Worm (Caenorhabditis elegans) whole organism, dauer: ENCODE data around the gene hat-1.
"Not testable (repeated sequence)": the region's sequence is repeated elsewhere in the genome, so short reads cannot be mapped to it uniquely, and the experiment has no call there.

ENCODE experiments used
- unc-62 ChIP-seq: sonication (generic microtip); optimal IDR thresholded peaks from 2 replicates; lab custom pipeline; 2017; ENCODE audit warnings: missing biosample characterization, missing genetic modification reagents, missing genetic modification characterization

The hat-1 gene

ce11 chrIII:10407198-10407663, at the start of gene hat-1:
Gene hat-1 (minus strand): TSS chrIII:10407248.
- no peak for TF ChIP-seq unc-62 (GFP tag; lab: Kevin White, UChicago)

- TF ChIP-seq unc-62 (GFP tag; lab: Kevin White, UChicago) = no peak
Observed at ce11 chrIII:10451012-10451411, 44.0 kb upstream of the hat-1 start, which contains the start of gene H04D03.4. Gene H04D03.4 (minus strand): TSS chrIII:10451112.

DNA sequence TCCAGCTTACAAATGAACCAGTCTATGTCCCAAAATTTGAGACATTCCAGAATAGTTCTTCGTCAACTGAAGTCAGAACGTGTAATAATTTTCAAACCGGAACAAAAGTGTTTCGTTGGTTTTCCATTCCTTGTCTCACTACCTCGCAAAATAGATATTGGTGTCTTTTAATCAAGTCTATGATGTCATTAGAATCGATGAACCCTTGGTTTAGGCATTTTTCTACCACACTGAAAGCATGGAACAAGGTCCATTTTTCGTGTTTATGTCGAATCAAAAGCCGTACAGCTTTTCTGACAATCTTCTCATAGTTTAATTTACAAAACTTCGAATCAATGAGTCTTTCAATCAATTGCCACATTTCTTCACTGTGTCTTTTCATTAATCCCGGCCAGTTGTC, 39.7 kb upstream of the hat-1 start, which contains the start of gene H04D03.7:
Gene H04D03.7, minus strand, starts transcription at position 101 of the 400 bp plus-strand sequence.
- TF ChIP-seq unc-62 (GFP tag; lab: Kevin White, UChicago) = no peak

DNA sequence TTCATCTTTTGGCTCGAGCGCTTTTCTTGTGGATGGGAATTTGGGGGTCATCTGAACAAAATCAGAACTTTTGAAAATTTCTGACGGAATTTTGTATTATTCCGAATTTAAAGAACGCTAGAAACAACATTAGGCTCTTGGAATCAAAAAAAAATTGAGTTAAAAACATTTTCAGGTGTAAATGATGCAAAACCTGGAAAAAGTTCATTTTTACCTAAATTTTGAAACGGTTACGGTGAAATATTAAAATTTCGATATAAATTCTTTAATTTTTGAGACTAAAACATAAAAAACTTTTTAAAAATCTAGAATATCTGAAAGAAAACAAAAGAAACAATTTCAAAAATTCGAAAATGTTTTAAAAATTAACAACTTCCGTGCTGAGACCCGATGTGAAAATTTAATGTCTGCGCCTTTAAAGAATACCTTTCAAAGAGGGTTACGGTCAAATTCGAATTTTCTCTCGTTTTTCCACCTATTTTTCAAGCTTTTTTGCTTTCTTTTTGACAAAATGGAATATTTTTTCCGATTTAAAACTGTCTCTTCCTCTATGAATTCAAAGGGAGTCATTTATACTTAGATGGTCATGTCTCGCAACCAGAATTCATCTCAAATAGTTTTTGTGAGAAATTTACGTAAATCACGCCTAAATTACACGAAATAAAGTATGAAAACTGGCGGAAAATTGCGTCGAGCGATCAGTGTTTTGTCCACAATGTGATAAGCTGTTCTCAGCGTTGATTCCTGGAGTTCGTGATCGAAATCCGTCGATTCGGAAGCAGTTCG, 35.5 kb upstream of the hat-1 start, which contains the start of the genes H04D03.2 and ecps-2:
Gene H04D03.2, minus strand, starts transcription at position 51 of the 786 bp plus-strand sequence.
Gene ecps-2, plus strand, starts transcription at position 736 of the 786 bp plus-strand sequence.
- no peak for TF ChIP-seq unc-62 (GFP tag; lab: Kevin White, UChicago)

ce11 chrIII:10438780-10439179, 31.7 kb upstream of the hat-1 start, which contains the start of gene H04D03.6:
Gene H04D03.6 (minus strand): TSS chrIII:10438880.
- TF ChIP-seq unc-62 (GFP tag; lab: Kevin White, UChicago) = not testable (repeated sequence)

DNA sequence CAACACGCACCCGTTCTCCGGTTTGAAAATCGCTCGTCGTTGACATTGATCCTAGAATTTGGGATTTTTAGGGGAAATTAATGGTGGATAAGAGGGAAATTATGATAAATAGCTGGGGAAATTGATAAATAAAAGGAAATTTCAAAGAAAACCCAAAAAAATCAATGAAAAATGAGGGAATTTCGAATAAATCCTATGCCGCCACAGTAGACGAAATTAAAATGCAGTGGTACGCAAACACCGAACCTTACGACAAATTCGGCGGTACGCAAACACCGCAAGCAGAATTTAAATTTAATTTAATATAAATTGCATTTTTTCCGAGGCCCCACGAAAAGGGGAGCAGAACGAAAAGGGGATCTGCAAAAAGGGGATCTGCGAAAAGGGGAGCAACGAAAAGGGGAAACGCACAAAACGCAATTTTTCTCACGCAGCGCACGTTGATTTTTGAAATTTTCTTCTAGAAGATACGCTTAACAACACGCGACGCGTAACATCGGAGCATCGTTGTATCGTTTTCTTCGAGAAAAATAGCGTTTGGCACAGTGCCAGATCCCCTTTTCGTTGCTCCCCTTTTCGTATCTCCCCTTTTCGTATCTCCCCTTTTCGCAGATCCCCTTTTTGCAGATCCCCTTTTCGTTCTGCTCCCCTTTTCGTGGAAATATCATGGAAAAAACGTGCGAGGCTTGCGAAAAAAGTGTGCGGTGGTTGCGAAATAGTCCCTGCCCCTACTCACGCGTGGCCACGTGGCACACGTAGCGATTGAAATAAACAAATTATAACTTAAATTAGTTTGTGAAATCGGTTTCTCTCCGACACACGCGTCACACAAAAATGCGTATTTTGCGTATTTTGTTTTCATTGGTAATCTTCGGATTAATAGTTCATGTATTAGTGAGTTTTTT, 29.1 kb upstream of the hat-1 start, which contains the start of the genes smrd-1 and enu-3.1:
Gene smrd-1, minus strand, starts transcription at position 51 of the 905 bp plus-strand sequence.
Gene enu-3.1, plus strand, starts transcription at position 339 of the 905 bp plus-strand sequence.
- not testable (repeated sequence) for TF ChIP-seq unc-62 (GFP tag; lab: Kevin White, UChicago)

DNA sequence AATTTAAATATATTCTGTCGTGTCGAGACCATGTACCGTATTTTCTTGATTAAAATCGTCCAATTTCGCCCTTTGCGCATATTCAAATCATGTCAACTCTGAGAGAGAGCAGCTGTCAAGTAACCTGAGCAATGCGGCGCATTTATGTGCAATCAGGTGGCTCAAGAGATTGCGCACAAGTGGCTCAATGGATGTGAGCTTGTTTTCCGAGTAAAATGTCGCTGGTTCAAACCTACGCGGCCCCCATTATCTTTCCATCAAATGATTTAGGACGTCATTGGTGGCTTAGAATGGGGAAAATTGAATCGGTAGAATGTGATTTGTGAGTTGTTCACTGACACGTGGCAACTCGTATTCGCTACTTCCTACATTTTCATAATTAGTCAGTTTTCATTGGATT, 25.1 kb upstream of the hat-1 start:
- TF ChIP-seq unc-62 (GFP tag; lab: Kevin White, UChicago) = no peak

DNA sequence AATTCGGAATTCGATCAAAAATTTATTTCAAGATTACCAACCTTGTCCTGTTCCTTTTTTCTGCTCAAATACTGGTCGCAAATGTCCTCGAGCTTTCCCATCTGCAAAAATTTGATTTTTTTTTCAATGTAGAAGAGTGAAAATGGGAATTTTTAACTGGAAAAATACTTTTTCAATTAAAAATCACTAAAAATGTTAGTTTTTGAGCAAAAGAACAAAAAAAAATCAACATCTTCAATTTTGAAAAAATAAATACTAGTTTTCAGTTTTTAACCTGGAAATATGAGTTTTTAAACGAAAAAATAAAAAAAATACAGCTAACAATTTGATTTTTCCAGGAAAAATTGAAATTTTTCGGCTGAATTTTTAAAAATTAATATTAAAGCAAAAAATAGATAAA, 20.8 kb upstream of the hat-1 start, which contains the start of gene prp-3:
Gene prp-3, minus strand, starts transcription at position 101 of the 400 bp plus-strand sequence.
- no peak for TF ChIP-seq unc-62 (GFP tag; lab: Kevin White, UChicago)

- TF ChIP-seq unc-62 (GFP tag; lab: Kevin White, UChicago) = no peak
Observed at ce11 chrIII:10423906-10424305, 16.9 kb upstream of the hat-1 start, which contains the start of gene M03C11.6. Gene M03C11.6 (minus strand): TSS chrIII:10424006.

ce11 chrIII:10421680-10422079, 14.6 kb upstream of the hat-1 start:
- TF ChIP-seq unc-62 (GFP tag; lab: Kevin White, UChicago) = no peak

DNA sequence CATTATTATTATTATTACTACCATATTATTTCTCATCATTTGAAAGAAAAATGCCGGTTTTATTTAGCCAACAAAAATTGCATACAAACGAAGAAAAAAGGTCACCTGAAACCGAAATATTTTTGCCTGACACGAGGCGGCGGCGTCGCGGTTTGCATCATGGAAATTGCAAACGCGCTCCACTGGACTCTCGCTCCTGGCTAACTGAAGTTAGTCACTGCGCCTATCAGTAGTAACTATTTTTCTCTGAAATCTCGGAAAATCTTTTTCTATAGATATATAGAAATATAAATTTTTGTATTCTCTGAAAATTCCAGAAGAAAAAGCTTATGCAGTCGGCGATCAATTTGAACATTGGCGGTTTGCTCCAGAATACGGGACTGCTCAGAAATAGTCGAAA, 8.8 kb upstream of the hat-1 start, which contains the start of gene ymel-1:
Gene ymel-1, plus strand, starts transcription at position 318 of the 400 bp plus-strand sequence.
- no peak for TF ChIP-seq unc-62 (GFP tag; lab: Kevin White, UChicago)

ce11 chrIII:10404918-10405317, 2.1 kb downstream of the hat-1 start, which contains the start of the genes M03C11.3 and chl-1:
Gene M03C11.3 (plus strand): TSS chrIII:10405070.
Gene chl-1 (minus strand): TSS chrIII:10405240.
- no peak for TF ChIP-seq unc-62 (GFP tag; lab: Kevin White, UChicago)

- TF ChIP-seq unc-62 (GFP tag; lab: Kevin White, UChicago) = no peak
Observed at ce11 chrIII:10398919-10399318, 8.1 kb downstream of the hat-1 start.

ce11 chrIII:10396891-10397502, 10.1 kb downstream of the hat-1 start:
- TF ChIP-seq unc-62 (GFP tag; lab: Kevin White, UChicago) = no peak
